Fruit fly (Drosophila melanogaster) whole organism, embryonic: ENCODE data around the gene Etl1.

ENCODE experiments used
- Abd-B ChIP-seq: fragments of 200-800 bp; sonication (Bioruptor generic); optimal IDR thresholded peaks from 2 replicates; lab custom pipeline; 2018; ENCODE audit warnings: missing biosample characterization, mild to moderate bottlenecking, missing genetic modification characterization, moderate library complexity
- CG10274 ChIP-seq: fragments of 200-800 bp; sonication (Bioruptor generic); optimal IDR thresholded peaks from 3 replicates; lab custom pipeline; 2017; ENCODE audit warnings: missing biosample characterization, mild to moderate bottlenecking, missing genetic modification characterization
- CG10543 ChIP-seq: fragments of 200-800 bp; sonication (Bioruptor generic); optimal IDR thresholded peaks from 3 replicates; lab custom pipeline; 2017; ENCODE audit warnings: missing biosample characterization, mild to moderate bottlenecking, missing genetic modification characterization, moderate library complexity
- CG12104 ChIP-seq: fragments of 200-800 bp; sonication (Bioruptor generic); optimal IDR thresholded peaks from 3 replicates; lab custom pipeline; 2016; ENCODE audit warnings: missing biosample characterization, missing genetic modification characterization
- CG12744 ChIP-seq: fragments of 200-800 bp; sonication (Bioruptor generic); optimal IDR thresholded peaks from 2 replicates; lab custom pipeline; 2016; ENCODE audit warnings: missing biosample characterization, missing genetic modification characterization
- CG14050 ChIP-seq: fragments of 200-800 bp; sonication (Bioruptor generic); IDR thresholded peaks from 3 replicates; pipeline ENCODE4 v1.3.6; 2022; ENCODE audit warnings: missing biosample characterization, missing genetic modification characterization
- CG1603 ChIP-seq: fragments of 200-800 bp; sonication (Bioruptor generic); optimal IDR thresholded peaks from 2 replicates; lab custom pipeline; 2019; ENCODE audit warnings: missing biosample characterization, mild to moderate bottlenecking, missing genetic modification characterization, moderate library complexity
- CG16863 ChIP-seq: fragments of 200-800 bp; sonication (Bioruptor generic); optimal IDR thresholded peaks from 3 replicates; lab custom pipeline; 2016; ENCODE audit warnings: missing biosample characterization, missing genetic modification characterization
- CG17359 ChIP-seq: fragments of 200-800 bp; sonication (Bioruptor generic); optimal IDR thresholded peaks from 3 replicates; lab custom pipeline; 2018; ENCODE audit warnings: missing biosample characterization, mild to moderate bottlenecking, missing genetic modification characterization, moderate library complexity
- CG2116 ChIP-seq: fragments of 200-800 bp; sonication (Bioruptor generic); optimal IDR thresholded peaks from 3 replicates; lab custom pipeline; 2018; ENCODE audit warnings: missing biosample characterization, mild to moderate bottlenecking, missing genetic modification characterization
- CG2120 ChIP-seq: fragments of 200-800 bp; sonication (Bioruptor generic); optimal IDR thresholded peaks from 3 replicates; lab custom pipeline; 2016; ENCODE audit warnings: missing biosample characterization, missing genetic modification characterization
- CG3726 ChIP-seq: fragments of 200-800 bp; sonication (Bioruptor generic); IDR thresholded peaks from 3 replicates; pipeline ENCODE4, ENCODE4 v1.3.6; 2022; ENCODE audit warnings: missing biosample characterization, missing genetic modification characterization
- CG4360 ChIP-seq: fragments of 200-800 bp; sonication (Bioruptor generic); IDR thresholded peaks from 2 replicates; pipeline ENCODE4 v1.3.6; 2022; ENCODE audit warnings: missing biosample characterization, missing genetic modification characterization
- CG6272 ChIP-seq: fragments of 200-800 bp; sonication (Bioruptor generic); IDR thresholded peaks from 2 replicates; pipeline ENCODE4 v1.3.6; 2022; ENCODE audit warnings: missing biosample characterization, missing genetic modification characterization
- CG6813 ChIP-seq: fragments of 200-800 bp; sonication (Bioruptor generic); optimal IDR thresholded peaks from 2 replicates; lab custom pipeline; 2017; ENCODE audit warnings: missing biosample characterization, missing genetic modification characterization, mild to moderate bottlenecking, moderate library complexity, missing genetic modification reagents
- CG6854 ChIP-seq: fragments of 200-800 bp; sonication (Bioruptor generic); optimal IDR thresholded peaks from 3 replicates; lab custom pipeline; 2017; ENCODE audit warnings: missing biosample characterization, mild to moderate bottlenecking, missing genetic modification characterization
- CG7745 ChIP-seq: fragments of 200-800 bp; sonication (Bioruptor generic); optimal IDR thresholded peaks from 2 replicates; lab custom pipeline; 2018; ENCODE audit warnings: missing biosample characterization, mild to moderate bottlenecking, missing genetic modification characterization, moderate library complexity
- CkIIα-i1 ChIP-seq: fragments of 200-800 bp; sonication (Bioruptor generic); IDR thresholded peaks from 2 replicates; pipeline ENCODE4 v1.3.6; 2022; ENCODE audit warnings: missing biosample characterization, missing genetic modification characterization
- D ChIP-seq, 2 experiments: fragments of 200-800 bp in 1 of 2; fragments of >200 bp in 1 of 2; sonication (Bioruptor generic) in 1 of 2; optimal IDR thresholded peaks; 2 replicates in 1 of 2; 3 replicates in 1 of 2; lab custom pipeline; 2017; ENCODE audit warnings: mild to moderate bottlenecking in 1 of 2, missing biosample characterization in 1 of 2, missing genetic modification characterization in 1 of 2, missing genetic modification reagents in 1 of 2
- Dek ChIP-seq: fragments of 200-800 bp; sonication (Bioruptor generic); optimal IDR thresholded peaks from 3 replicates; lab custom pipeline; 2019; ENCODE audit warnings: missing biosample characterization, mild to moderate bottlenecking, missing genetic modification characterization, moderate library complexity
- Fer3 ChIP-seq: fragments of 200-800 bp; sonication (Bioruptor generic); optimal IDR thresholded peaks from 2 replicates; lab custom pipeline; 2018; ENCODE audit warnings: missing biosample characterization, mild to moderate bottlenecking, missing genetic modification characterization, moderate library complexity
- GATAe ChIP-seq: fragments of 200-800 bp; sonication (Bioruptor generic); conservative IDR thresholded peaks from 2 replicates; pipeline ENCODE4 v1.3.6; 2022; ENCODE audit warnings: missing biosample characterization, missing genetic modification characterization
- HLH4C ChIP-seq: fragments of 200-800 bp; sonication (Bioruptor generic); IDR thresholded peaks from 3 replicates; pipeline ENCODE4 v1.3.6; 2022; ENCODE audit warnings: missing biosample characterization, missing genetic modification characterization; ENCODE audit not compliant: partially characterized antibody
- Hmx ChIP-seq: fragments of 200-800 bp; sonication (Bioruptor generic); optimal IDR thresholded peaks from 2 replicates; lab custom pipeline; 2016; ENCODE audit warnings: missing biosample characterization, missing genetic modification characterization
- Hsf ChIP-seq: fragments of 200-800 bp; sonication (Bioruptor generic); optimal IDR thresholded peaks from 3 replicates; lab custom pipeline; 2016; ENCODE audit warnings: missing biosample characterization, missing genetic modification characterization
- Oaz ChIP-seq: fragments of 200-800 bp; sonication (Bioruptor generic); IDR thresholded peaks from 2 replicates; pipeline ENCODE4 v1.3.6; 2022; ENCODE audit warnings: missing biosample characterization, missing genetic modification characterization
- Sry-β ChIP-seq: fragments of 200-800 bp; sonication (Bioruptor generic); optimal IDR thresholded peaks from 2 replicates; lab custom pipeline; 2018; ENCODE audit warnings: missing biosample characterization, mild to moderate bottlenecking, missing genetic modification characterization, moderate library complexity
- Ssrp ChIP-seq: fragments of 200-800 bp; sonication (Bioruptor generic); optimal IDR thresholded peaks from 2 replicates; lab custom pipeline; 2018; ENCODE audit warnings: missing biosample characterization, mild to moderate bottlenecking, missing genetic modification characterization, moderate library complexity
- TFAM ChIP-seq: fragments of 200-800 bp; sonication (Bioruptor generic); optimal IDR thresholded peaks from 2 replicates; lab custom pipeline; 2017; ENCODE audit warnings: missing biosample characterization, missing genetic modification characterization, inconsistent platforms
- aop ChIP-seq: fragments of 200-800 bp; sonication (Bioruptor generic); IDR thresholded peaks from 2 replicates; pipeline ENCODE4 v1.3.6; 2022; ENCODE audit warnings: missing biosample characterization, missing genetic modification characterization
- ara ChIP-seq: fragments of 200-800 bp; sonication (Bioruptor generic); IDR thresholded peaks from 2 replicates; pipeline ENCODE4 v1.3.6; 2022; ENCODE audit warnings: missing biosample characterization, missing genetic modification characterization
- ato ChIP-seq: fragments of 200-800 bp; sonication (Bioruptor generic); IDR thresholded peaks from 2 replicates; pipeline ENCODE4 v1.3.6; 2022; ENCODE audit warnings: missing biosample characterization, missing genetic modification characterization; ENCODE audit not compliant: partially characterized antibody
- fd102C ChIP-seq: fragments of 200-800 bp; sonication (Bioruptor generic); optimal IDR thresholded peaks from 2 replicates; lab custom pipeline; 2018; ENCODE audit warnings: missing biosample characterization, mild to moderate bottlenecking, missing genetic modification characterization, moderate library complexity
- gce ChIP-seq: fragments of 200-800 bp; sonication (Bioruptor generic); IDR thresholded peaks from 3 replicates; pipeline ENCODE4 v1.3.6; 2022; ENCODE audit warnings: missing biosample characterization, missing genetic modification characterization
- gt ChIP-seq: fragments of 200-800 bp; sonication (Bioruptor generic); IDR thresholded peaks from 2 replicates; pipeline ENCODE4 v1.3.6; 2022; ENCODE audit warnings: missing biosample characterization, missing genetic modification characterization
- hth ChIP-seq: fragments of >200 bp; optimal IDR thresholded peaks from 2 replicates; lab custom pipeline; 2017; ENCODE audit warnings: inconsistent platforms
- inv ChIP-seq: fragments of 200-800 bp; sonication (Bioruptor generic); IDR thresholded peaks from 2 replicates; pipeline ENCODE4 v1.3.6; 2022; ENCODE audit warnings: missing biosample characterization, missing genetic modification characterization; ENCODE audit not compliant: partially characterized antibody
- kni ChIP-seq: fragments of 200-800 bp; sonication (Bioruptor generic); optimal IDR thresholded peaks from 3 replicates; lab custom pipeline; 2017; ENCODE audit warnings: mild to moderate bottlenecking, missing biosample characterization, missing genetic modification reagents, missing genetic modification characterization
- lola ChIP-seq, 3 experiments: fragments of >200 bp in 2 of 3; fragments of 200-800 bp in 1 of 3; sonication (Bioruptor generic) in 1 of 3; optimal IDR thresholded peaks; 2 replicates each; lab custom pipeline; 2017 to 2019; ENCODE audit warnings: missing biosample characterization in 3 of 3, missing genetic modification characterization in 3 of 3, mild to moderate bottlenecking in 1 of 3, moderate library complexity in 1 of 3
- nmo ChIP-seq: fragments of 200-800 bp; sonication (Bioruptor generic); optimal IDR thresholded peaks from 2 replicates; lab custom pipeline; 2018; ENCODE audit warnings: missing biosample characterization, mild to moderate bottlenecking, missing genetic modification characterization, moderate library complexity
- p53 ChIP-seq: fragments of 200-800 bp; sonication (Bioruptor generic); optimal IDR thresholded peaks from 2 replicates; lab custom pipeline; 2016; ENCODE audit warnings: missing biosample characterization, missing genetic modification characterization
- phol ChIP-seq: fragments of 200-800 bp; sonication (Bioruptor generic); optimal IDR thresholded peaks from 3 replicates; lab custom pipeline; 2018; ENCODE audit warnings: missing biosample characterization, mild to moderate bottlenecking, missing genetic modification characterization, moderate library complexity
- pita ChIP-seq: fragments of 200-800 bp; sonication (Bioruptor generic); optimal IDR thresholded peaks from 2 replicates; lab custom pipeline; 2017; ENCODE audit warnings: missing biosample characterization, mild to moderate bottlenecking, missing genetic modification characterization
- ro ChIP-seq: fragments of 200-800 bp; sonication (Bioruptor generic); IDR thresholded peaks from 2 replicates; pipeline ENCODE4 v1.3.6; 2022; ENCODE audit warnings: missing biosample characterization, missing genetic modification characterization
- sens ChIP-seq: fragments of 200-800 bp; sonication (Bioruptor generic); peaks from one replicate; lab custom pipeline; 2016; ENCODE audit warnings: missing biosample characterization, missing genetic modification characterization
- stwl ChIP-seq: fragments of 200-800 bp; sonication (Bioruptor generic); optimal IDR thresholded peaks from 3 replicates; lab custom pipeline; 2018; ENCODE audit warnings: missing biosample characterization, mild to moderate bottlenecking, missing genetic modification characterization, moderate library complexity
- tap ChIP-seq: fragments of 200-800 bp; optimal IDR thresholded peaks from 3 replicates; lab custom pipeline; 2019; ENCODE audit warnings: missing biosample characterization, mild to moderate bottlenecking, missing genetic modification characterization, moderate library complexity
- trh ChIP-seq: fragments of 200-800 bp; sonication (Bioruptor generic); optimal IDR thresholded peaks from 2 replicates; lab custom pipeline; 2016; ENCODE audit warnings: missing biosample characterization, missing genetic modification characterization
- unpg ChIP-seq: fragments of 200-800 bp; sonication (Bioruptor generic); optimal IDR thresholded peaks from 3 replicates; lab custom pipeline; 2018; ENCODE audit warnings: missing biosample characterization, mild to moderate bottlenecking, missing genetic modification characterization, moderate library complexity
- zfh2 ChIP-seq: fragments of 200-800 bp; sonication (Bioruptor generic); optimal IDR thresholded peaks from 2 replicates; lab custom pipeline; 2016; ENCODE audit warnings: missing biosample characterization, missing genetic modification characterization

The Etl1 gene

DNA sequence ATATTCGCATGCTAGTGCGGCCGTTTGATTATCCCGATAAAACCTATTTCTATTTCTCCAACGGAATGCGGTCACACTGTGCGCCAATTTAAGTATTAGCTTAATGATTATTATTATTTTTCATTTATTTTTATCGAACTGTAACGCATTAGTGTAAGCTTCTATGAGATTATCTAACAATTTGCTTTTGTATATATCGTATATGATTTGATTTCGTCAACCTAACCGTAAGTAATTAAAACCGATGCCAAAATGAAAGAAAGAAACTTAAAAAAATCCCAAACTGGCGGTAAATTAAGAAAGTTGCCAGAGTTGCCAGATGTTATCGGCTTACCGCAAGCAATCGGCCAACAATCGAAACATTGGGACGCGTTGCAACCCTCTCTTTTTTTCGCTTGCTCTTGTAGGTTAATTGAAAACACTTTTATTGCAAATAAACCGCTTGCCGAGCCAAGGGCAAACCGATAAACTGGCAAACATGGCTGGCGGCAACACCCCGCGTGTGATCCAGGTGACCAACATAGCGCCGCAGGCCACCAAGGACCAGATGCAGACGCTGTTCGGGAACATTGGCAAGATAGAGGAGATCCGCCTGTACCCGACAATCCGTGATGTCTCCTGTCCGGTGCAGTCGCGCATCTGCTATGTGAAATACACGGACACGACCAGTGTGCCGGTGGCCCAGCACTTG, at the start of gene Etl1, which contains the start of gene Srp54 (continued):
- TF ChIP-seq Oaz (GFP tag; lab: Robert Waterston, UW) (no peak), inv (GFP tag; lab: Robert Waterston, UW) (no peak), CG12104 (GFP tag; lab: Kevin White, UChicago) (no peak), Hmx (no peak), CG16863 (GFP tag; lab: Kevin White, UChicago) (no peak), sens (GFP tag; lab: Kevin White, UChicago) (peak; percentile 76), nmo (peak; percentile 42), Ssrp (no peak), CG6813 (GFP tag; lab: Kevin White, UChicago) (no peak), CG12744 (GFP tag; lab: Kevin White, UChicago) (no peak), Dek (tag; lab: Kevin White, UChicago) (no peak), Fer3 (tag; lab: Kevin White, UChicago) (no peak), trh (GFP tag; lab: Kevin White, UChicago) (no peak), gce (no peak), ara (GFP tag; lab: Robert Waterston, UW) (no peak), CG1603 (tag; lab: Kevin White, UChicago) (peak; percentile 0), GATAe (GFP tag; lab: Robert Waterston, UW) (no peak), stwl (peak; percentile 71), HLH4C (no peak), ato (GFP tag; lab: Robert Waterston, UW) (no peak), Hsf (no peak), Abd-B (GFP tag; lab: Kevin White, UChicago) (peak; percentile 27), CG10543 (GFP tag; lab: Kevin White, UChicago) (no peak), CG2116 (GFP tag; lab: Kevin White, UChicago) (peak; percentile 91), kni (no peak), Sry-β (no peak), CG10274 (no peak), CG6272 (GFP tag; lab: Robert Waterston, UW) (no peak), D (optimal IDR thresholded peaks at IDR 0.05; lab: Kevin White, UChicago) (no peak), D (GFP tag; optimal IDR thresholded peaks at IDR 0.05; lab: Kevin White, UChicago) (no peak), CG7745 (tag; lab: Kevin White, UChicago) (no peak), tap (tag; lab: Kevin White, UChicago) (no peak), pita (GFP tag; lab: Kevin White, UChicago) (no peak), CG14050 (GFP tag; lab: Robert Waterston, UW) (no peak), zfh2 (GFP tag; lab: Kevin White, UChicago) (no peak), CG17359 (no peak), lola (GFP tag; optimal IDR thresholded peaks at IDR 0.05; lab: Kevin White, UChicago) (no peak), p53 (GFP tag; lab: Kevin White, UChicago) (no peak), CG2120 (GFP tag; lab: Kevin White, UChicago) (peak; percentile 12), CkIIα-i1 (GFP tag; lab: Robert Waterston, UW) (no peak), fd102C (GFP tag; lab: Kevin White, UChicago) (no peak), ro (GFP tag; lab: Robert Waterston, UW) (no peak), hth (lab: Kevin White, UChicago) (no peak), aop (GFP tag; lab: Robert Waterston, UW) (no peak), TFAM (GFP tag; lab: Kevin White, UChicago) (no peak), unpg (GFP tag; lab: Kevin White, UChicago) (no peak), CG4360 (no peak), CG3726 (no peak), CG6854 (GFP tag; lab: Kevin White, UChicago) (no peak), phol (peak; percentile 42), gt (GFP tag; lab: Robert Waterston, UW) (no peak)
